Worm (Caenorhabditis elegans) whole organism, L1 larva: Measurements from ENCODE around the gene Y64G10A.1.

Experiments used
- lin-15B ChIP-seq: fragments of 150-350 bp; sonication (generic microtip); optimal IDR thresholded peaks from 3 replicates; lab custom pipeline; 2014; ENCODE audit warnings: missing biosample characterization, missing genetic modification characterization
- mdl-1 ChIP-seq, 2 experiments: fragments of 150-350 bp; optimal IDR thresholded peaks; 2 replicates each; lab custom pipeline; 2014 to 2017; ENCODE audit warnings: missing biosample characterization in 2 of 2, missing genetic modification characterization in 2 of 2, inconsistent platforms in 1 of 2
- nhr-85 ChIP-seq: sonication (generic microtip); peaks from one replicate; lab custom pipeline; 2016; ENCODE audit warnings: missing genetic modification characterization, inconsistent platforms, missing compliant biosample characterization
- nhr-90 ChIP-seq: sonication (generic microtip); optimal IDR thresholded peaks from 2 replicates; lab custom pipeline; 2016; ENCODE audit warnings: mild to moderate bottlenecking, missing genetic modification characterization, missing compliant biosample characterization; ENCODE audit not compliant: poor library complexity
- unc-30 ChIP-seq: sonication (generic microtip); optimal IDR thresholded peaks from 2 replicates; lab custom pipeline; 2017; ENCODE audit warnings: missing biosample characterization, missing genetic modification characterization

- TF ChIP-seq nhr-90 (tag; lab: Kevin White, UChicago) (no peak), mdl-1 (tag; optimal IDR thresholded peaks at IDR 0.05; lab: Kevin White, UChicago) (no peak), nhr-85 (tag; lab: Kevin White, UChicago) (no peak), lin-15B (no peak), unc-30 (no peak)
Observed at ce11 chrIV:14227138-14227537, 11.7 kb downstream of the Y64G10A.1 start.
